Worm (Caenorhabditis elegans) whole organism, L2 larva: ENCODE measurements around the gene lido-4.

Source experiments
- elt-3 ChIP-seq: sonication (generic microtip); optimal IDR thresholded peaks from 2 replicates; lab custom pipeline; 2017; ENCODE audit warnings: missing biosample characterization, missing genetic modification characterization
- mdl-1 ChIP-seq, 2 experiments: fragments of 150-350 bp in 1 of 2; sonication (generic microtip) in 1 of 2; optimal IDR thresholded peaks; 2 replicates each; lab custom pipeline; 2017; ENCODE audit warnings: missing biosample characterization in 2 of 2, missing genetic modification characterization in 2 of 2
- nhr-237 ChIP-seq: fragments of 150-350 bp; optimal IDR thresholded peaks from 2 replicates; lab custom pipeline; 2014; ENCODE audit warnings: missing biosample characterization, missing genetic modification characterization
- snpc-4 ChIP-seq: fragments of 150-350 bp; optimal IDR thresholded peaks from 2 replicates; lab custom pipeline; 2014; ENCODE audit warnings: missing biosample characterization, missing genetic modification characterization
- unc-62 ChIP-seq: fragments of 150-350 bp; optimal IDR thresholded peaks from 2 replicates; lab custom pipeline; 2014; ENCODE audit warnings: missing biosample characterization, missing genetic modification reagents, missing genetic modification characterization

- TF ChIP-seq nhr-237 (no peak), mdl-1 (tag; optimal IDR thresholded peaks at IDR 0.05; lab: Kevin White, UChicago) (no peak), unc-62 (GFP tag; lab: Kevin White, UChicago) (no peak), elt-3 (tag; lab: Kevin White, UChicago) (no peak), snpc-4 (tag; lab: Kevin White, UChicago) (no peak)
Observed at ce11 chrX:17080635-17081376, 26.8 kb downstream of the lido-4 start, which contains the start of the genes irld-23 and C08A9.10.
